Fruit fly (Drosophila melanogaster): Measurements from ENCODE around the gene Orct2.

The Orct2 gene

DNA sequence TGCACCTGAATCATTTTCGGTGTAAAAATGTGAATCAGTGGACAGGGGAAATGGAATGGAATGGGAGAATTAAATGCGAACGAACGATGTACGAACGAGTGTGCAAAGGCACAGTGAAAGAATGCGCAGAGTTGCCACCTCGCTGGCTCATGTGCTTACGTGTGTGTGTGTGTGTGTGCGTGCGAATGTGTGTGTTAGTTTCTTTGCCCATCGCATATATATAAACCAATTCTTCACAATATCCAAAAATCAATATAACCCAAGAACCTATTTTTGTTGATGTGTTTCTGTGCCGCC, 41.7 kb upstream of the Orct2 start:
- TF ChIP-seq Mnt (GFP tag; optimal IDR thresholded peaks at IDR 0.05) = peak; percentile 62
- TF ChIP-seq cic (GFP tag; optimal IDR thresholded peaks at IDR 0.05) = no peak
- TF ChIP-seq CG14711 (tag; optimal IDR thresholded peaks at IDR 0.05) = peak; percentile 70
- no peak for TF ChIP-seq kay (GFP tag; ENCODE audit: borderline replicate concordance)
- no peak for TF ChIP-seq CG7045 (GFP tag; optimal IDR thresholded peaks at IDR 0.05)
- peak; percentile 67 for TF ChIP-seq pad (GFP tag; optimal IDR thresholded peaks at IDR 0.05)

- TF ChIP-seq CG7101 (tag; optimal IDR thresholded peaks at IDR 0.05) = no peak
- no peak for TF ChIP-seq kay (GFP tag; ENCODE audit: borderline replicate concordance)
- TF ChIP-seq CG7045 (GFP tag; optimal IDR thresholded peaks at IDR 0.05) = no peak
- no peak for TF ChIP-seq Crg-1 (GFP tag; optimal IDR thresholded peaks at IDR 0.05)
- TF ChIP-seq CG11617 (GFP tag; optimal IDR thresholded peaks at IDR 0.05) = no peak
- no peak for TF ChIP-seq cic (GFP tag; optimal IDR thresholded peaks at IDR 0.05)
- no peak for TF ChIP-seq CG12768 (GFP tag; optimal IDR thresholded peaks at IDR 0.05)
- TF ChIP-seq Clk (GFP tag; optimal IDR thresholded peaks at IDR 0.05) = no peak
- TF ChIP-seq CG33017 (tag; optimal IDR thresholded peaks at IDR 0.05) = no peak
- no peak for TF ChIP-seq CG5204 (GFP tag; optimal IDR thresholded peaks at IDR 0.05)
- TF ChIP-seq Mnt (GFP tag; optimal IDR thresholded peaks at IDR 0.05) = no peak
- no peak for TF ChIP-seq CG1620 (GFP tag; optimal IDR thresholded peaks at IDR 0.05)
- no peak for TF ChIP-seq cnc (optimal IDR thresholded peaks at IDR 0.05)
- no peak for TF ChIP-seq toe (GFP tag; optimal IDR thresholded peaks at IDR 0.05)
Measured at dm6 chr3R:24231914-24232313, 40.9 kb upstream of the Orct2 start.

DNA sequence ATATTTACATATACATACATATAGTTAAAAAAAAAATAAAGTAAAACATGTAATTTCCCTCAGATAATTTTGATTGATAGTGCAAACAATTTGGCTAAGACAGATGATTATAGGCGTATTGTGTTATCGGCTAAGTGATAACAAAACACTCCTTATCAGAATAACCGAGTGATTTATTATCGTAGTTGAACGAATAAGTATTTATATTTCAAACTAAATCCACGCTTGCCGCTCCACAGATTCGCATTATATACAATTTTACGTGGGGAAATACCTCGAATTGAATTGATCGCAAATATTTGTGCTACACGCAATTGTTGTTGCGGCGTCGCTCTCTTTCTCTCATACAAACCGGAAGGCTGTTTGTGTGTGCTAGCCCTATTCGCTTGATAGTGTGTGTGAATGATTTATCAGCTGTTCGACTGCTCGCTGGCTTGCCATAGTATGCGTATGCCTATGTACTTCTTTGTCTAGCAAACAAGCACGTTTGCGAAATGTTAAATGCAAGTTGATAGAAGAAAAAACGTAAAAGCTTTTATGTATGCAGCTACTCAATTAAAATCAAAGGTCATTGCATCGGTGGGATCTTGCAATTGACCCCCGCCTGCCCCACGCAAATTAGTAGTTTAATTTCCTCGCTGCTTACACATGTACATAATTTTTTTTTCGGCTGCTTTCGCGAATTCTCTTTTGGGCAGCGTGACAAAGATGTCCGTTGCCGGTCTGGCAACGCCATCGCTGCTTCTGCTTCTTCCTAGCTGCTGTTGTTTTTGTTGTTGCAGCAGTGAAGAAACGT, 39.3 kb upstream of the Orct2 start:
- TF ChIP-seq Mnt (GFP tag; optimal IDR thresholded peaks at IDR 0.05) = peak; percentile 27
- TF ChIP-seq cnc (optimal IDR thresholded peaks at IDR 0.05) = no peak
- TF ChIP-seq CG7045 (GFP tag; optimal IDR thresholded peaks at IDR 0.05) = peak; percentile 16
- no peak for TF ChIP-seq Hr96 (GFP tag; optimal IDR thresholded peaks at IDR 0.05)
- TF ChIP-seq tj (GFP tag; optimal IDR thresholded peaks at IDR 0.05) = peak; percentile 6
- TF ChIP-seq pad (GFP tag; optimal IDR thresholded peaks at IDR 0.05) = no peak
- TF ChIP-seq Crg-1 (GFP tag; optimal IDR thresholded peaks at IDR 0.05) = no peak
- no peak for TF ChIP-seq ovo (GFP tag; optimal IDR thresholded peaks at IDR 0.05)
- TF ChIP-seq CG14711 (tag; optimal IDR thresholded peaks at IDR 0.05) = no peak
- peak; percentile 88 for TF ChIP-seq cic (GFP tag; optimal IDR thresholded peaks at IDR 0.05)
- no peak for TF ChIP-seq kay (GFP tag; ENCODE audit: borderline replicate concordance)
- TF ChIP-seq CG11617 (GFP tag; optimal IDR thresholded peaks at IDR 0.05) = peak; percentile 27

dm6 chr3R:24234162-24234529, 38.7 kb upstream of the Orct2 start:
- TF ChIP-seq CG7045 (GFP tag; optimal IDR thresholded peaks at IDR 0.05) (no peak), tj (GFP tag; optimal IDR thresholded peaks at IDR 0.05) (no peak), Hr96 (GFP tag; optimal IDR thresholded peaks at IDR 0.05) (no peak), bab1 (GFP tag; optimal IDR thresholded peaks at IDR 0.05) (no peak), CG12768 (GFP tag; optimal IDR thresholded peaks at IDR 0.05) (no peak), pad (GFP tag; optimal IDR thresholded peaks at IDR 0.05) (no peak), CG7101 (tag; optimal IDR thresholded peaks at IDR 0.05) (no peak), kay (GFP tag; ENCODE audit: borderline replicate concordance) (no peak), CG5204 (GFP tag; optimal IDR thresholded peaks at IDR 0.05) (no peak), ovo (GFP tag; optimal IDR thresholded peaks at IDR 0.05) (no peak), CG11617 (GFP tag; optimal IDR thresholded peaks at IDR 0.05) (no peak)

DNA sequence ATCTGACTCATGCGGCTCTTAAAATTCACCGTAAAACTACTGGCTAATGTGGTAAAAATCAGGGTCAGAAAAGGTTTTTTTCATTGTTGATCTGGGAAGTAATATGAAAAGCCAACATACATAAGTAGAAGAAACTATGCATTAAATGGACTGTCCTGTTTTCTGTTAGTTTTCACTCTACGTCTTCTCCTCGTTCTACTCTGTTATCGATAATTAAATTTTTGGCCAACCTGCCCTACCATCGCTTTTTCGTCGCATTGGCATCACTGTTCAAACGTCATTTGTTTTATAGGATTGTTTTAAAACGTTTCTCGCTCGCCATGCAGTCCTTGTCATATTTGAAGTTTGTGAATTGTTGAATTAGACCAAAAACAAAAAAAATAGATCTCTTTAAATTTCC, 38.1 kb upstream of the Orct2 start:
- TF ChIP-seq tj (GFP tag; optimal IDR thresholded peaks at IDR 0.05) (no peak), CG1620 (GFP tag; optimal IDR thresholded peaks at IDR 0.05) (no peak), CG14711 (tag; optimal IDR thresholded peaks at IDR 0.05) (no peak), CG5204 (GFP tag; optimal IDR thresholded peaks at IDR 0.05) (no peak), Crg-1 (GFP tag; optimal IDR thresholded peaks at IDR 0.05) (no peak), kay (GFP tag; ENCODE audit: borderline replicate concordance) (no peak), pad (GFP tag; optimal IDR thresholded peaks at IDR 0.05) (no peak)

dm6 chr3R:24252494-24252893, 20.3 kb upstream of the Orct2 start, which contains the start of gene beta-PheRS:
beta-PheRS (minus strand) TSS chr3R:24252679.
- TF ChIP-seq cnc (optimal IDR thresholded peaks at IDR 0.05) (no peak), Hr96 (GFP tag; optimal IDR thresholded peaks at IDR 0.05) (no peak), toe (GFP tag; optimal IDR thresholded peaks at IDR 0.05) (no peak), CG33017 (tag; optimal IDR thresholded peaks at IDR 0.05) (no peak), CG12768 (GFP tag; optimal IDR thresholded peaks at IDR 0.05) (peak; percentile 27), kay (GFP tag; ENCODE audit: borderline replicate concordance) (no peak), Crg-1 (GFP tag; optimal IDR thresholded peaks at IDR 0.05) (peak; percentile 50), Mnt (GFP tag; optimal IDR thresholded peaks at IDR 0.05) (peak; percentile 82), bab1 (GFP tag; optimal IDR thresholded peaks at IDR 0.05) (peak; percentile 73), Clk (GFP tag; optimal IDR thresholded peaks at IDR 0.05) (peak; percentile 36), ovo (GFP tag; optimal IDR thresholded peaks at IDR 0.05) (peak; percentile 33), tj (GFP tag; optimal IDR thresholded peaks at IDR 0.05) (peak; percentile 35), CG7101 (tag; optimal IDR thresholded peaks at IDR 0.05) (peak; percentile 61), CG11617 (GFP tag; optimal IDR thresholded peaks at IDR 0.05) (peak; percentile 40), pad (GFP tag; optimal IDR thresholded peaks at IDR 0.05) (peak; percentile 57), CG14711 (tag; optimal IDR thresholded peaks at IDR 0.05) (peak; percentile 76), cic (GFP tag; optimal IDR thresholded peaks at IDR 0.05) (peak; percentile 40), CG1620 (GFP tag; optimal IDR thresholded peaks at IDR 0.05) (peak; percentile 76)
